Worm (Caenorhabditis elegans) whole organism, late embryonic: Measurements from ENCODE around the gene unc-112.
A peak's percentile ranks its signal among the peaks of the same experiment; 100 is the strongest.

Experiments
- C08G9.2 ChIP-seq: sonication (generic microtip); optimal IDR thresholded peaks from 2 replicates; lab custom pipeline; 2016; ENCODE audit warnings: mild to moderate bottlenecking, missing genetic modification characterization, moderate library complexity, missing compliant biosample characterization
- F13H6.1 ChIP-seq: sonication (generic microtip); optimal IDR thresholded peaks from 2 replicates; lab custom pipeline; 2016; ENCODE audit warnings: missing genetic modification characterization, missing compliant biosample characterization
- K02D7.2 ChIP-seq: sonication (generic microtip); optimal IDR thresholded peaks from 2 replicates; lab custom pipeline; 2017; ENCODE audit warnings: mild to moderate bottlenecking, missing genetic modification characterization, missing compliant biosample characterization
- T23F11.4 ChIP-seq: fragments of 200-800 bp; sonication (Bioruptor generic); optimal IDR thresholded peaks from 2 replicates; lab custom pipeline; 2018; ENCODE audit warnings: mild to moderate bottlenecking, missing genetic modification characterization, missing compliant biosample characterization
- Y22D7AL.16 ChIP-seq: sonication (generic microtip); optimal IDR thresholded peaks from 2 replicates; lab custom pipeline; 2016; ENCODE audit warnings: missing genetic modification characterization, missing compliant biosample characterization
- ahr-1 ChIP-seq: sonication (generic microtip); optimal IDR thresholded peaks from 2 replicates; lab custom pipeline; 2016; ENCODE audit warnings: missing genetic modification characterization, missing compliant biosample characterization
- ceh-19 ChIP-seq: fragments of 200-800 bp; sonication (Bioruptor generic); optimal IDR thresholded peaks from 2 replicates; lab custom pipeline; 2018; ENCODE audit warnings: mild to moderate bottlenecking, missing genetic modification characterization, missing compliant biosample characterization
- ceh-24 ChIP-seq: sonication (generic microtip); optimal IDR thresholded peaks from 2 replicates; lab custom pipeline; 2016; ENCODE audit warnings: mild to moderate bottlenecking, missing genetic modification characterization, missing compliant biosample characterization
- ceh-30 ChIP-seq: fragments of 150-350 bp; optimal IDR thresholded peaks from 2 replicates; lab custom pipeline; 2014; ENCODE audit warnings: missing biosample characterization, missing genetic modification characterization
- ceh-31 ChIP-seq: sonication (generic microtip); optimal IDR thresholded peaks from 2 replicates; lab custom pipeline; 2016; ENCODE audit warnings: missing genetic modification characterization, missing compliant biosample characterization
- ceh-6 ChIP-seq: fragments of 200-800 bp; sonication (Bioruptor generic); optimal IDR thresholded peaks from 2 replicates; lab custom pipeline; 2018; ENCODE audit warnings: mild to moderate bottlenecking, missing genetic modification characterization, missing compliant biosample characterization
- dve-1 ChIP-seq: sonication (generic microtip); optimal IDR thresholded peaks from 2 replicates; lab custom pipeline; 2017; ENCODE audit warnings: antibody characterized with exemption, mild to moderate bottlenecking, missing genetic modification characterization, missing compliant biosample characterization
- elt-2 ChIP-seq: sonication (generic microtip); optimal IDR thresholded peaks from 2 replicates; lab custom pipeline; 2016; ENCODE audit warnings: missing genetic modification reagents, missing genetic modification characterization, missing compliant biosample characterization
- fkh-10 ChIP-seq: fragments of 150-350 bp; optimal IDR thresholded peaks from 2 replicates; lab custom pipeline; 2014; ENCODE audit warnings: missing biosample characterization, missing genetic modification reagents, missing genetic modification characterization
- hlh-13 ChIP-seq: fragments of 200-800 bp; sonication (Bioruptor generic); optimal IDR thresholded peaks from 2 replicates; lab custom pipeline; 2018; ENCODE audit warnings: mild to moderate bottlenecking, missing genetic modification characterization, missing compliant biosample characterization
- hlh-30 ChIP-seq: sonication (generic microtip); optimal IDR thresholded peaks from 2 replicates; lab custom pipeline; 2017; ENCODE audit warnings: antibody characterized with exemption, missing genetic modification characterization, missing compliant biosample characterization; ENCODE audit not compliant: insufficient read depth
- hlh-8 ChIP-seq: sonication (generic microtip); optimal IDR thresholded peaks from 2 replicates; lab custom pipeline; 2016; ENCODE audit warnings: missing genotype, missing genetic modification characterization, missing compliant biosample characterization
- nfya-1 ChIP-seq: sonication (generic microtip); optimal IDR thresholded peaks from 2 replicates; lab custom pipeline; 2017; ENCODE audit warnings: missing genetic modification characterization, mild to moderate bottlenecking, missing compliant biosample characterization, antibody characterized with exemption, moderate library complexity
- nhr-11 ChIP-seq: fragments of 150-350 bp; optimal IDR thresholded peaks from 2 replicates; lab custom pipeline; 2014; ENCODE audit warnings: missing biosample characterization, missing genetic modification characterization
- nhr-232 ChIP-seq: sonication (generic microtip); optimal IDR thresholded peaks from 2 replicates; lab custom pipeline; 2016; ENCODE audit warnings: missing genetic modification characterization, missing compliant biosample characterization
- pax-1 ChIP-seq: fragments of 150-350 bp; optimal IDR thresholded peaks from 2 replicates; lab custom pipeline; 2014; ENCODE audit warnings: missing biosample characterization, missing genetic modification characterization
- pha-4 ChIP-seq: fragments of 150-350 bp; optimal IDR thresholded peaks from 2 replicates; lab custom pipeline; 2018; ENCODE audit warnings: missing biosample characterization, missing genetic modification reagents, missing genetic modification characterization
- pqm-1 ChIP-seq: sonication (generic microtip); optimal IDR thresholded peaks from 2 replicates; lab custom pipeline; 2016; ENCODE audit warnings: missing genetic modification characterization, missing compliant biosample characterization
- ref-2 ChIP-seq: sonication (generic microtip); optimal IDR thresholded peaks from 2 replicates; lab custom pipeline; 2016; ENCODE audit warnings: missing genetic modification characterization, missing compliant biosample characterization
- sox-2 ChIP-seq: fragments of 200-800 bp; sonication (Bioruptor generic); IDR thresholded peaks from 2 replicates; pipeline ENCODE4 v1.3.6; 2022; ENCODE audit warnings: missing genetic modification reagents, missing genetic modification characterization, missing compliant biosample characterization
- tbx-2 ChIP-seq: sonication (generic microtip); optimal IDR thresholded peaks from 2 replicates; lab custom pipeline; 2016; ENCODE audit warnings: missing genetic modification characterization, missing compliant biosample characterization
- tbx-7 ChIP-seq: sonication (generic microtip); optimal IDR thresholded peaks from 2 replicates; lab custom pipeline; 2016; ENCODE audit warnings: missing genotype, missing genetic modification characterization, missing compliant biosample characterization
- ttx-3 ChIP-seq: sonication (generic microtip); optimal IDR thresholded peaks from 2 replicates; lab custom pipeline; 2016; ENCODE audit warnings: missing genetic modification reagents, missing genetic modification characterization, missing compliant biosample characterization
- unc-3 ChIP-seq, 2 experiments: fragments of 200-800 bp in 1 of 2; sonication (Bioruptor generic) in 1 of 2; sonication (generic microtip) in 1 of 2; conservative IDR thresholded peaks in 1 of 2; optimal IDR thresholded peaks in 1 of 2; 2 replicates each; pipeline versions ENCODE4 v1.3.6 to Lab custom; 2016 to 2022; ENCODE audit warnings: missing compliant biosample characterization in 2 of 2, missing genetic modification characterization in 2 of 2, missing genetic modification reagents in 1 of 2
- unc-42 ChIP-seq: sonication (generic microtip); optimal IDR thresholded peaks from 2 replicates; lab custom pipeline; 2016; ENCODE audit warnings: missing genotype, missing genetic modification characterization, missing compliant biosample characterization
- unc-86 ChIP-seq: sonication (generic microtip); optimal IDR thresholded peaks from 2 replicates; lab custom pipeline; 2016; ENCODE audit warnings: missing genetic modification characterization, missing compliant biosample characterization
- zip-5 ChIP-seq: sonication (generic microtip); optimal IDR thresholded peaks from 2 replicates; lab custom pipeline; 2016; ENCODE audit warnings: missing genetic modification characterization, missing compliant biosample characterization
- ztf-16 ChIP-seq: sonication (generic microtip); optimal IDR thresholded peaks from 2 replicates; lab custom pipeline; 2017; ENCODE audit warnings: missing genetic modification characterization, missing compliant biosample characterization

unc-112 gene

ce11 chrV:14656970-14657369 is 39.5 kb downstream of the unc-112 start:
- TF ChIP-seq ahr-1 (tag; lab: Kevin White, UChicago) = no peak
- TF ChIP-seq unc-3 (GFP tag; conservative IDR thresholded peaks at IDR 0.05; lab: Robert Waterston, UW) = no peak
- TF ChIP-seq unc-3 (tag; optimal IDR thresholded peaks at IDR 0.05; lab: Kevin White, UChicago) = no peak
- no peak for TF ChIP-seq zip-5
- no peak for TF ChIP-seq nhr-232 (tag; lab: Kevin White, UChicago)
- no peak for TF ChIP-seq ref-2
- no peak for TF ChIP-seq tbx-7
- no peak for TF ChIP-seq hlh-8 (tag; lab: Kevin White, UChicago)
- no peak for TF ChIP-seq nhr-11 (tag; lab: Kevin White, UChicago)
- TF ChIP-seq ceh-6 (GFP tag; lab: Kevin White, UChicago) = no peak
- no peak for TF ChIP-seq ceh-19 (GFP tag; lab: Kevin White, UChicago)
- no peak for TF ChIP-seq ztf-16
- no peak for TF ChIP-seq hlh-13 (GFP tag; lab: Kevin White, UChicago)
- TF ChIP-seq ttx-3 = no peak
- TF ChIP-seq pha-4 = no peak
- TF ChIP-seq F13H6.1 = no peak
- TF ChIP-seq unc-86 (tag; lab: Kevin White, UChicago) = no peak
- TF ChIP-seq K02D7.2 = no peak
- no peak for TF ChIP-seq fkh-10 (GFP tag; lab: Kevin White, UChicago)
- TF ChIP-seq ceh-31 (tag; lab: Kevin White, UChicago) = no peak

- TF ChIP-seq ceh-24 (tag; lab: Kevin White, UChicago) = no peak
- TF ChIP-seq ceh-30 (tag; lab: Kevin White, UChicago) = no peak
- no peak for TF ChIP-seq sox-2 (GFP tag; lab: Robert Waterston, UW)
- TF ChIP-seq T23F11.4 = no peak
- no peak for TF ChIP-seq dve-1 (tag; lab: Kevin White, UChicago)
Measured at ce11 chrV:14655689-14656088, 40.8 kb downstream of the unc-112 start.

ce11 chrV:14650631-14651030 is 45.8 kb downstream of the unc-112 start:
- TF ChIP-seq Y22D7AL.16 (no peak), pqm-1 (tag; lab: Kevin White, UChicago) (no peak), pax-1 (tag; lab: Kevin White, UChicago) (no peak), C08G9.2 (tag; lab: Kevin White, UChicago) (no peak), tbx-2 (tag; lab: Kevin White, UChicago) (no peak), unc-42 (tag; lab: Kevin White, UChicago) (peak; percentile 45)

ce11 chrV:14649929-14650328 is 46.5 kb downstream of the unc-112 start:
- TF ChIP-seq hlh-30 (peak; percentile 72), zip-5 (no peak)

ce11 chrV:14648825-14649224 is 47.6 kb downstream of the unc-112 start:
- TF ChIP-seq ceh-31 (tag; lab: Kevin White, UChicago) (peak; percentile 9), nfya-1 (tag; lab: Kevin White, UChicago) (no peak), ceh-6 (GFP tag; lab: Kevin White, UChicago) (no peak), unc-42 (tag; lab: Kevin White, UChicago) (peak; percentile 30), elt-2 (tag; lab: Kevin White, UChicago) (no peak)
